Fruit fly (Drosophila melanogaster) S2 (cell line): ENCODE measurements around the gene lectin-37Db.

Source experiments
- CG8478 ChIP-seq: fragments of >200 bp; optimal IDR thresholded peaks from 2 replicates; lab custom pipeline; 2018
- CTCF ChIP-seq, 2 experiments: fragments of >200 bp; optimal IDR thresholded peaks; 2 replicates each; lab custom pipeline; 2018

DNA sequence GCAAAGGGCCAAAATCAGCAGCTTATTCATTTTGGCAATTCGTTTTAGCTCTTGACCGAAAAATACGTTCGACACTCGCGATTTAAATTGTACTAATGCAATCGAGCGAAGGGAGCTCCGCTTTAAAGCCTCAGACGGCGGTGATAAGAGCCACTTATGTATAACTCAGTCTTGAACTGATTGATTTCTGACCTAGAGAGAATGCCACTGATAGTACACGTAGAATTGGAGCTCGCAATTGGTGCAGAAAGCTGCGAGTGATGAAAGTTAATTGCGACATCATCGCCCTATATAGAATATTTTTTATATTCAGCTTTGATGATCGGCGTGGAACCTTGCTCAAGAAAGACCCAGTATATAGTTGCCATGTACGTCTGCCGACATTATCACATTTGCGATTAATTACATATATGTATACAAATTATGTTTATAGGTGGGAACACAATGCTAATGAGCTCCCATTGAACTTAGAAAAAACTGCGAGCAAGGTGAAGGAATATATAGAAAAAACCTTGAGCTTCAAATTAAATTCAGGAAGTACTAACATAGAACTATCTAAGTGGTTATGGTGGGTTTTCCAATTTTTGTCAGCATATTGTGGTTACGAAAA is 32.7 kb upstream of the lectin-37Db start, which contains the start of gene fon:
- TF ChIP-seq CTCF (optimal IDR thresholded peaks at IDR 0.05; lab: Kevin White, UChicago) (no peak), CG8478 (no peak)
